Fruit fly (Drosophila melanogaster) whole organism, embryonic: ENCODE results near the gene kkv.

ENCODE experiments used
- CG17361 ChIP-seq: fragments of 200-800 bp; sonication (Bioruptor generic); IDR thresholded peaks from 3 replicates; pipeline ENCODE4 v1.3.6; 2022; ENCODE audit warnings: missing biosample characterization, missing genetic modification characterization
- CG2129 ChIP-seq: fragments of 200-800 bp; sonication (Bioruptor generic); IDR thresholded peaks from 2 replicates; pipeline ENCODE4 v1.3.6; 2022; ENCODE audit warnings: missing biosample characterization, missing genetic modification characterization; ENCODE audit not compliant: partially characterized antibody
- CG9727 ChIP-seq: fragments of 200-800 bp; sonication (Bioruptor generic); optimal IDR thresholded peaks from 3 replicates; lab custom pipeline; 2017; ENCODE audit warnings: missing biosample characterization, mild to moderate bottlenecking, missing genetic modification characterization
- HLH4C ChIP-seq: fragments of 200-800 bp; sonication (Bioruptor generic); IDR thresholded peaks from 3 replicates; pipeline ENCODE4 v1.3.6; 2022; ENCODE audit warnings: missing biosample characterization, missing genetic modification characterization; ENCODE audit not compliant: partially characterized antibody
- HLHmδ ChIP-seq: fragments of 200-800 bp; sonication (Bioruptor generic); optimal IDR thresholded peaks from 2 replicates; lab custom pipeline; 2018; ENCODE audit warnings: missing biosample characterization, mild to moderate bottlenecking, missing genetic modification characterization, moderate library complexity
- Hr78 ChIP-seq, 2 experiments: fragments of 200-800 bp in 1 of 2; fragments of >200 bp in 1 of 2; sonication (Bioruptor generic) in 1 of 2; optimal IDR thresholded peaks; 2 replicates each; lab custom pipeline; 2017 to 2019; ENCODE audit warnings: missing biosample characterization in 2 of 2, missing genetic modification characterization in 2 of 2, mild to moderate bottlenecking in 1 of 2, moderate library complexity in 1 of 2
- Lhr ChIP-seq: fragments of 200-800 bp; sonication (Bioruptor generic); optimal IDR thresholded peaks from 3 replicates; lab custom pipeline; 2017; ENCODE audit warnings: mild to moderate bottlenecking, missing biosample characterization, missing genetic modification reagents, missing genetic modification characterization
- Ssrp ChIP-seq: fragments of 200-800 bp; sonication (Bioruptor generic); optimal IDR thresholded peaks from 2 replicates; lab custom pipeline; 2018; ENCODE audit warnings: missing biosample characterization, mild to moderate bottlenecking, missing genetic modification characterization, moderate library complexity
- Trl ChIP-seq, 3 experiments: fragments of >200 bp in 2 of 3; fragments of 200-800 bp in 1 of 3; sonication (Bioruptor generic) in 1 of 3; optimal IDR thresholded peaks; 2 replicates in 1 of 3; 3 replicates in 2 of 3; lab custom pipeline; 2016 to 2017; ENCODE audit warnings: missing biosample characterization in 1 of 3, missing genetic modification characterization in 1 of 3
- oc ChIP-seq: fragments of 200-800 bp; sonication (Bioruptor generic); optimal IDR thresholded peaks from 2 replicates; lab custom pipeline; 2018; ENCODE audit warnings: missing biosample characterization, mild to moderate bottlenecking, missing genetic modification characterization, moderate library complexity
- pan ChIP-seq, 4 experiments: fragments of >200 bp in 3 of 4; fragments of 200-800 bp in 1 of 4; sonication (Bioruptor generic) in 1 of 4; optimal IDR thresholded peaks in 3 of 4; IDR thresholded peaks in 1 of 4; 2 replicates each; pipeline versions ENCODE4 v1.3.6 to Lab custom; 2017 to 2022; ENCODE audit warnings: missing biosample characterization in 2 of 4, missing genetic modification characterization in 2 of 4, mixed read lengths in 1 of 4
- sug ChIP-seq: fragments of 200-800 bp; optimal IDR thresholded peaks from 2 replicates; lab custom pipeline; 2019; ENCODE audit warnings: missing biosample characterization, mild to moderate bottlenecking, missing genetic modification characterization, moderate library complexity
- tin ChIP-seq: fragments of 200-800 bp; sonication (Bioruptor generic); optimal IDR thresholded peaks from 3 replicates; lab custom pipeline; 2016; ENCODE audit warnings: missing biosample characterization, missing genetic modification characterization

DNA sequence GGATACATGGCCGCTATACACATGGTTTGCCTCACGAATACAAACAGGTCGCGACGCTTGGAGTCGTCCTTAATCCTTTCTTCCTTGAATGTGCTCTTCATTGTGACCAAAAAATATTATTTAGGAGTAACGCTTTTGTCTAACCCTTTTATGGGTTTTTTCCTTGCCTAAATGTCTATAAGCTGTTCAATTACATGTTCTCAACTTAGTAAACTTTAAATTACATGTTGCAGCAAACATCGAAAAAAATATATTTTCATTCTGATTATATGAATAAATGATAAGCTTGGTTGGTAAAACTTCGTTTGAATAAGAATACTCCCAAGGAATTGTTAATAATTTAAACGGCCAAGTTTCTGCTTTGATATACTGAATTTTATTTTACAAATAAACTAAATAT is 6.4 kb upstream of the kkv start, which contains the start of gene Or83a:
- TF ChIP-seq Trl (optimal IDR thresholded peaks at IDR 0.05; lab: Kevin White, UChicago) (no peak), Trl (GFP tag; optimal IDR thresholded peaks at IDR 0.05; lab: Kevin White, UChicago) (no peak), CG9727 (GFP tag; lab: Kevin White, UChicago) (no peak), CG17361 (GFP tag; lab: Robert Waterston, UW) (no peak), HLHmδ (GFP tag; lab: Kevin White, UChicago) (no peak), oc (tag; lab: Kevin White, UChicago) (no peak), Ssrp (tag; lab: Kevin White, UChicago) (no peak), HLH4C (GFP tag; lab: Robert Waterston, UW) (no peak), CG2129 (GFP tag; lab: Robert Waterston, UW) (no peak), sug (tag; lab: Kevin White, UChicago) (no peak), tin (no peak), Lhr (GFP tag; lab: Kevin White, UChicago) (no peak), Hr78 (GFP tag; optimal IDR thresholded peaks at IDR 0.05; lab: Kevin White, UChicago) (no peak), pan (optimal IDR thresholded peaks at IDR 0.05; lab: Kevin White, UChicago) (no peak), pan (GFP tag; optimal IDR thresholded peaks at IDR 0.05 in 1 of 2, IDR thresholded peaks at IDR 0.05 in 1 of 2) (no peak)
